Worm (Caenorhabditis elegans) whole organism, L4 larva: ENCODE results near the gene pges-2.

Experiments
- D1046.2 ChIP-seq: fragments of 200-800 bp; sonication (Bioruptor generic); IDR thresholded peaks from 2 replicates; pipeline ENCODE4 v1.3.6; 2022; ENCODE audit warnings: missing genetic modification characterization, missing compliant biosample characterization
- arid-1 ChIP-seq: fragments of 200-800 bp; sonication (Bioruptor generic); conservative IDR thresholded peaks from 2 replicates; pipeline ENCODE4 v1.3.6; 2022; ENCODE audit warnings: missing genetic modification reagents, missing genetic modification characterization, missing compliant biosample characterization
- ceh-28 ChIP-seq: fragments of 150-350 bp; optimal IDR thresholded peaks from 2 replicates; lab custom pipeline; 2014; ENCODE audit warnings: missing biosample characterization, missing genetic modification reagents, missing genetic modification characterization
- ceh-82 ChIP-seq: sonication (generic microtip); optimal IDR thresholded peaks from 2 replicates; lab custom pipeline; 2017; ENCODE audit warnings: missing biosample characterization, missing genetic modification characterization
- dpl-1 ChIP-seq: fragments of 150-350 bp; optimal IDR thresholded peaks from 2 replicates; lab custom pipeline; 2014; ENCODE audit warnings: missing biosample characterization, missing genetic modification reagents, missing genetic modification characterization
- hmg-1.1 ChIP-seq: fragments of 200-800 bp; sonication (Bioruptor generic); IDR thresholded peaks from 2 replicates; pipeline ENCODE4 v1.3.6; 2022; ENCODE audit warnings: missing genetic modification reagents, missing genetic modification characterization, missing compliant biosample characterization
- lir-3 ChIP-seq: sonication (generic microtip); optimal IDR thresholded peaks from 2 replicates; lab custom pipeline; 2016; ENCODE audit warnings: mild to moderate bottlenecking, missing genetic modification characterization, missing compliant biosample characterization
- nhr-76 ChIP-seq: fragments of 150-350 bp; optimal IDR thresholded peaks from 2 replicates; lab custom pipeline; 2014; ENCODE audit warnings: missing biosample characterization, missing genetic modification characterization
- spr-3 ChIP-seq: fragments of 200-800 bp; sonication (Bioruptor generic); optimal IDR thresholded peaks from 2 replicates; lab custom pipeline; 2018; ENCODE audit warnings: mild to moderate bottlenecking, missing genetic modification characterization, missing compliant biosample characterization
- unc-39 ChIP-seq: sonication (generic microtip); optimal IDR thresholded peaks from 2 replicates; lab custom pipeline; 2017; ENCODE audit warnings: missing biosample characterization, missing genetic modification characterization

ce11 chrIV:10344621-10345020 is 23.0 kb downstream of the pges-2 start:
- TF ChIP-seq lir-3 (tag; lab: Kevin White, UChicago): no peak
- no peak for TF ChIP-seq ceh-82 (tag; lab: Kevin White, UChicago)
- no peak for TF ChIP-seq arid-1 (GFP tag; lab: Robert Waterston, UW)
- TF ChIP-seq ceh-28: peak; percentile 15
- no peak for TF ChIP-seq unc-39 (tag; lab: Kevin White, UChicago)
- TF ChIP-seq dpl-1 (GFP tag; lab: Kevin White, UChicago): no peak
- TF ChIP-seq nhr-76 (tag; lab: Kevin White, UChicago): no peak
- peak; percentile 55 for TF ChIP-seq hmg-1.1 (GFP tag; lab: Robert Waterston, UW)
- TF ChIP-seq D1046.2 (GFP tag; lab: Robert Waterston, UW): no peak
- no peak for TF ChIP-seq spr-3 (GFP tag; lab: Kevin White, UChicago)
